Worm (Caenorhabditis elegans) whole organism, early embryonic: ENCODE data around the gene npr-22.

Source experiments
- B0310.2 ChIP-seq: sonication (generic microtip); optimal IDR thresholded peaks from 2 replicates; lab custom pipeline; 2016; ENCODE audit warnings: mild to moderate bottlenecking, missing genetic modification characterization, missing compliant biosample characterization
- F13C5.2 ChIP-seq: sonication (generic microtip); optimal IDR thresholded peaks from 2 replicates; lab custom pipeline; 2017; ENCODE audit warnings: mild to moderate bottlenecking, missing genetic modification characterization, inconsistent platforms, missing compliant biosample characterization
- aly-1 ChIP-seq: sonication (generic microtip); optimal IDR thresholded peaks from 2 replicates; lab custom pipeline; 2016; ENCODE audit warnings: missing genetic modification characterization, missing compliant biosample characterization
- ama-1 ChIP-seq: fragments of 150-350 bp; optimal IDR thresholded peaks from 2 replicates; lab custom pipeline; 2014
- ceh-13 ChIP-seq: fragments of 200-800 bp; sonication (Bioruptor generic); optimal IDR thresholded peaks from 2 replicates; lab custom pipeline; 2018; ENCODE audit warnings: mild to moderate bottlenecking, missing genetic modification characterization, missing compliant biosample characterization
- ceh-36 ChIP-seq: sonication (generic microtip); optimal IDR thresholded peaks from 2 replicates; lab custom pipeline; 2016; ENCODE audit warnings: missing genetic modification characterization, inconsistent platforms, missing compliant biosample characterization
- ets-7 ChIP-seq: sonication (generic microtip); optimal IDR thresholded peaks from 2 replicates; lab custom pipeline; 2016; ENCODE audit warnings: missing genotype, missing genetic modification characterization, missing compliant biosample characterization
- flt-1 ChIP-seq: fragments of 200-800 bp; sonication (Bioruptor generic); IDR thresholded peaks from 2 replicates; pipeline ENCODE4 v1.3.6; 2022; ENCODE audit warnings: missing genetic modification characterization, missing compliant biosample characterization
- hmbx-1 ChIP-seq: sonication (generic microtip); optimal IDR thresholded peaks from 2 replicates; lab custom pipeline; 2016; ENCODE audit warnings: mild to moderate bottlenecking, missing genetic modification characterization, missing compliant biosample characterization
- hmg-4 ChIP-seq: fragments of 200-800 bp; sonication (Bioruptor generic); optimal IDR thresholded peaks from 2 replicates; lab custom pipeline; 2018; ENCODE audit warnings: mild to moderate bottlenecking, missing genetic modification characterization, missing compliant biosample characterization
- hnd-1 ChIP-seq: sonication (generic microtip); optimal IDR thresholded peaks from 2 replicates; lab custom pipeline; 2016; ENCODE audit warnings: missing genetic modification characterization, missing compliant biosample characterization
- pes-1 ChIP-seq: fragments of 200-800 bp; sonication (Bioruptor generic); IDR thresholded peaks from 2 replicates; pipeline ENCODE4 v1.3.6; 2022; ENCODE audit warnings: missing genetic modification reagents, missing genetic modification characterization, missing compliant biosample characterization
- scrt-1 ChIP-seq: fragments of 200-800 bp; sonication (Bioruptor generic); IDR thresholded peaks from 2 replicates; pipeline ENCODE4 v1.3.6; 2022; ENCODE audit warnings: missing genetic modification characterization, missing compliant biosample characterization
- sea-1 ChIP-seq: fragments of 200-800 bp; sonication (Bioruptor generic); conservative IDR thresholded peaks from 2 replicates; pipeline ENCODE4 v1.3.6; 2022; ENCODE audit warnings: missing genetic modification characterization, missing compliant biosample characterization
- tbx-11 ChIP-seq: fragments of 200-800 bp; sonication (Bioruptor generic); IDR thresholded peaks from 2 replicates; pipeline ENCODE4 v1.3.6; 2022; ENCODE audit warnings: missing genetic modification characterization, missing compliant biosample characterization
- tbx-37 ChIP-seq: fragments of 200-800 bp; sonication (Bioruptor generic); conservative IDR thresholded peaks from 2 replicates; pipeline ENCODE4 v1.3.6; 2022; ENCODE audit warnings: missing genetic modification reagents, missing genetic modification characterization, missing compliant biosample characterization
- tra-4 ChIP-seq: sonication (generic microtip); optimal IDR thresholded peaks from 2 replicates; lab custom pipeline; 2017; ENCODE audit warnings: missing genetic modification characterization, missing compliant biosample characterization

The npr-22 gene

ce11 chrIV:8559132-8559531, at the start of gene npr-22:
TSS of gene npr-22 (plus strand) at chrIV:8559432.
- TF ChIP-seq sea-1 (GFP tag; lab: Robert Waterston, UW) (no peak), flt-1 (GFP tag; lab: Robert Waterston, UW) (no peak), ceh-13 (GFP tag; lab: Kevin White, UChicago) (no peak)

- TF ChIP-seq tbx-37 (no peak), ets-7 (tag; lab: Kevin White, UChicago) (no peak), tra-4 (tag; lab: Kevin White, UChicago) (no peak), hmbx-1 (tag; lab: Kevin White, UChicago) (no peak), B0310.2 (tag; lab: Kevin White, UChicago) (no peak), ama-1 (no peak), hnd-1 (tag; lab: Kevin White, UChicago) (no peak)
Measured at ce11 chrIV:8510534-8510933, 48.7 kb upstream of the npr-22 start, which contains the start of gene tag-77. TSS of gene tag-77 (minus strand) at chrIV:8510548.

- TF ChIP-seq B0310.2 (tag; lab: Kevin White, UChicago) (no peak), tra-4 (tag; lab: Kevin White, UChicago) (no peak), pes-1 (no peak), scrt-1 (GFP tag; lab: Robert Waterston, UW) (no peak), ama-1 (no peak)
Measured at ce11 chrIV:8511056-8511455, 48.2 kb upstream of the npr-22 start, which contains the start of gene mes-6. TSS of gene mes-6 (plus strand) at chrIV:8511284.

ce11 chrIV:8512679-8513078, 46.6 kb upstream of the npr-22 start, which contains the start of gene C09G4.4:
TSS of gene C09G4.4 (plus strand) at chrIV:8512979.
- no peak for TF ChIP-seq hnd-1 (tag; lab: Kevin White, UChicago)
- no peak for TF ChIP-seq flt-1 (GFP tag; lab: Robert Waterston, UW)
- no peak for TF ChIP-seq scrt-1 (GFP tag; lab: Robert Waterston, UW)
- TF ChIP-seq B0310.2 (tag; lab: Kevin White, UChicago): no peak
- no peak for TF ChIP-seq pes-1
- TF ChIP-seq tbx-11: no peak
- TF ChIP-seq hmbx-1 (tag; lab: Kevin White, UChicago): no peak
- no peak for TF ChIP-seq ceh-36 (tag; lab: Kevin White, UChicago)
- no peak for TF ChIP-seq ets-7 (tag; lab: Kevin White, UChicago)
- no peak for TF ChIP-seq sea-1 (GFP tag; lab: Robert Waterston, UW)
- no peak for TF ChIP-seq F13C5.2
- TF ChIP-seq tbx-37: no peak
- no peak for TF ChIP-seq ama-1
- TF ChIP-seq hmg-4 (GFP tag; lab: Kevin White, UChicago): no peak
- TF ChIP-seq ceh-13 (GFP tag; lab: Kevin White, UChicago): no peak
- TF ChIP-seq aly-1: no peak
- no peak for TF ChIP-seq tra-4 (tag; lab: Kevin White, UChicago)

- TF ChIP-seq aly-1 (no peak), F13C5.2 (no peak), ets-7 (tag; lab: Kevin White, UChicago) (no peak), pes-1 (no peak), scrt-1 (GFP tag; lab: Robert Waterston, UW) (no peak), flt-1 (GFP tag; lab: Robert Waterston, UW) (no peak), hnd-1 (tag; lab: Kevin White, UChicago) (no peak), ama-1 (no peak)
Measured at ce11 chrIV:8513619-8514018, 45.6 kb upstream of the npr-22 start, which contains the start of gene cks-1. TSS of gene cks-1 (plus strand) at chrIV:8513919.

- no peak for TF ChIP-seq ceh-36 (tag; lab: Kevin White, UChicago)
- TF ChIP-seq pes-1: no peak
- TF ChIP-seq tra-4 (tag; lab: Kevin White, UChicago): no peak
- TF ChIP-seq aly-1: no peak
- TF ChIP-seq sea-1 (GFP tag; lab: Robert Waterston, UW): no peak
- no peak for TF ChIP-seq hnd-1 (tag; lab: Kevin White, UChicago)
- no peak for TF ChIP-seq hmg-4 (GFP tag; lab: Kevin White, UChicago)
- TF ChIP-seq B0310.2 (tag; lab: Kevin White, UChicago): no peak
- no peak for TF ChIP-seq ets-7 (tag; lab: Kevin White, UChicago)
- TF ChIP-seq F13C5.2: no peak
- TF ChIP-seq hmbx-1 (tag; lab: Kevin White, UChicago): no peak
- TF ChIP-seq tbx-37: no peak
- no peak for TF ChIP-seq tbx-11
- no peak for TF ChIP-seq ceh-13 (GFP tag; lab: Kevin White, UChicago)
- no peak for TF ChIP-seq flt-1 (GFP tag; lab: Robert Waterston, UW)
- TF ChIP-seq ama-1: no peak
- TF ChIP-seq scrt-1 (GFP tag; lab: Robert Waterston, UW): no peak
Measured at ce11 chrIV:8514546-8514945, 44.7 kb upstream of the npr-22 start.

- TF ChIP-seq tbx-11: no peak
- TF ChIP-seq scrt-1 (GFP tag; lab: Robert Waterston, UW): no peak
- TF ChIP-seq hmg-4 (GFP tag; lab: Kevin White, UChicago): no peak
- TF ChIP-seq tra-4 (tag; lab: Kevin White, UChicago): no peak
- TF ChIP-seq B0310.2 (tag; lab: Kevin White, UChicago): no peak
- no peak for TF ChIP-seq ceh-13 (GFP tag; lab: Kevin White, UChicago)
- TF ChIP-seq pes-1: no peak
- no peak for TF ChIP-seq aly-1
- TF ChIP-seq ama-1: no peak
- TF ChIP-seq hnd-1 (tag; lab: Kevin White, UChicago): no peak
- no peak for TF ChIP-seq flt-1 (GFP tag; lab: Robert Waterston, UW)
- TF ChIP-seq tbx-37: no peak
Measured at ce11 chrIV:8519949-8520348, 39.3 kb upstream of the npr-22 start.

- TF ChIP-seq scrt-1 (GFP tag; lab: Robert Waterston, UW) (no peak), tbx-37 (no peak), flt-1 (GFP tag; lab: Robert Waterston, UW) (no peak)
Measured at ce11 chrIV:8520594-8520993, 38.6 kb upstream of the npr-22 start, which contains the start of gene pkg-2. TSS of gene pkg-2 (plus strand) at chrIV:8520894.
